Worm (Caenorhabditis elegans) whole organism, late embryonic: ENCODE results near the gene srx-86.

Experiments used
- F13H6.1 ChIP-seq: sonication (generic microtip); optimal IDR thresholded peaks from 2 replicates; lab custom pipeline; 2016; ENCODE audit warnings: missing genetic modification characterization, missing compliant biosample characterization
- ceh-24 ChIP-seq: sonication (generic microtip); optimal IDR thresholded peaks from 2 replicates; lab custom pipeline; 2016; ENCODE audit warnings: mild to moderate bottlenecking, missing genetic modification characterization, missing compliant biosample characterization
- ceh-31 ChIP-seq: sonication (generic microtip); optimal IDR thresholded peaks from 2 replicates; lab custom pipeline; 2016; ENCODE audit warnings: missing genetic modification characterization, missing compliant biosample characterization
- dmd-4 ChIP-seq: sonication (generic microtip); optimal IDR thresholded peaks from 2 replicates; lab custom pipeline; 2016; ENCODE audit warnings: borderline replicate concordance, missing genetic modification characterization, missing compliant biosample characterization
- elt-2 ChIP-seq: sonication (generic microtip); optimal IDR thresholded peaks from 2 replicates; lab custom pipeline; 2016; ENCODE audit warnings: missing genetic modification reagents, missing genetic modification characterization, missing compliant biosample characterization
- pag-3 ChIP-seq: sonication (generic microtip); optimal IDR thresholded peaks from 2 replicates; lab custom pipeline; 2016; ENCODE audit warnings: missing compliant biosample characterization, missing genetic modification characterization, borderline replicate concordance
- pqm-1 ChIP-seq: sonication (generic microtip); optimal IDR thresholded peaks from 2 replicates; lab custom pipeline; 2016; ENCODE audit warnings: missing genetic modification characterization, missing compliant biosample characterization
- ttx-3 ChIP-seq: sonication (generic microtip); optimal IDR thresholded peaks from 2 replicates; lab custom pipeline; 2016; ENCODE audit warnings: missing genetic modification reagents, missing genetic modification characterization, missing compliant biosample characterization
- unc-42 ChIP-seq: sonication (generic microtip); optimal IDR thresholded peaks from 2 replicates; lab custom pipeline; 2016; ENCODE audit warnings: missing genotype, missing genetic modification characterization, missing compliant biosample characterization
- ztf-16 ChIP-seq: sonication (generic microtip); optimal IDR thresholded peaks from 2 replicates; lab custom pipeline; 2017; ENCODE audit warnings: missing genetic modification characterization, missing compliant biosample characterization

DNA sequence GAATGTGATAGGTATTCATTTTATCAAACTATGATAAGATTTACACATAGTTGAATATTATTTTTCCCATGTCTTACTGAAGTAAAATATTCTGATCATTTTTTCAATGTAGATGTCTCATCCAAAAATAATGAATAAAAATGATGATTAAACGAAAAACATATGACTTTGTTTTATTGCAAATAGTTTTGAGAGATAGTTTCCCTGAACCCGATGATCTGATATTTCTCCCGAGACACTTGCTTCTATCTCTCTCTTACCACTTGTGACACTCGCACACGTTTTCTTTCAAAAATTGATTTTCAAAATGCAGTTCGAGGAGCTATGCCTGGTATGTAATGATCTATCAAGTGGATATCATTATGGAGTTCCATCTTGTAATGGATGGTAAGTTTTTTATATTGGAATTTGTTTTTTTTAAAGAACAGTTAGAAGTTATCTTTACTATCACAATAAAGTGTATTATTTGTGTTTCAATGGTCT lies 7.5 kb downstream of the srx-86 start, which contains the start of the genes nhr-101 and pms-2:
- TF ChIP-seq pqm-1 (tag; lab: Kevin White, UChicago), result no peak
- TF ChIP-seq elt-2 (tag; lab: Kevin White, UChicago), result no peak
- TF ChIP-seq pag-3 (tag; lab: Kevin White, UChicago), result no peak
- no peak for TF ChIP-seq ttx-3 (tag; lab: Kevin White, UChicago)
- TF ChIP-seq F13H6.1 (tag; lab: Kevin White, UChicago), result no peak
- TF ChIP-seq ceh-31, result no peak
- no peak for TF ChIP-seq ztf-16 (tag; lab: Kevin White, UChicago)
- no peak for TF ChIP-seq ceh-24 (tag; lab: Kevin White, UChicago)
- TF ChIP-seq unc-42 (tag; lab: Kevin White, UChicago), result no peak
- no peak for TF ChIP-seq dmd-4 (tag; lab: Kevin White, UChicago)
